Fruit fly (Drosophila melanogaster) whole organism, embryonic: ENCODE results near the gene Pa1.

Experiments used
- CG10462 ChIP-seq: fragments of 200-800 bp; sonication (Bioruptor generic); optimal IDR thresholded peaks from 2 replicates; lab custom pipeline; 2016; ENCODE audit warnings: missing biosample characterization, missing genetic modification characterization
- CG10543 ChIP-seq: fragments of 200-800 bp; sonication (Bioruptor generic); optimal IDR thresholded peaks from 3 replicates; lab custom pipeline; 2017; ENCODE audit warnings: missing biosample characterization, mild to moderate bottlenecking, missing genetic modification characterization, moderate library complexity
- CG11398 ChIP-seq: fragments of 200-800 bp; sonication (Bioruptor generic); optimal IDR thresholded peaks from 2 replicates; lab custom pipeline; 2016; ENCODE audit warnings: missing biosample characterization, missing genetic modification characterization
- CG11456 ChIP-seq: fragments of 200-800 bp; sonication (Bioruptor generic); IDR thresholded peaks from 3 replicates; pipeline ENCODE4 v1.3.6; 2022; ENCODE audit warnings: missing biosample characterization, missing genetic modification characterization
- CG11695 ChIP-seq: fragments of 200-800 bp; sonication (Bioruptor generic); IDR thresholded peaks from 3 replicates; pipeline ENCODE4 v1.3.6; 2022; ENCODE audit warnings: missing biosample characterization, missing genetic modification characterization
- CG1233 ChIP-seq: fragments of 200-800 bp; sonication (Bioruptor generic); optimal IDR thresholded peaks from 4 replicates; lab custom pipeline; 2018; ENCODE audit warnings: missing biosample characterization, mild to moderate bottlenecking, missing genetic modification characterization
- CG13287 ChIP-seq: fragments of 200-800 bp; sonication (Bioruptor generic); IDR thresholded peaks from 2 replicates; pipeline ENCODE4 v1.3.6; 2022; ENCODE audit warnings: missing biosample characterization, missing genetic modification characterization; ENCODE audit not compliant: partially characterized antibody
- CG1603 ChIP-seq: fragments of 200-800 bp; sonication (Bioruptor generic); optimal IDR thresholded peaks from 2 replicates; lab custom pipeline; 2019; ENCODE audit warnings: missing biosample characterization, mild to moderate bottlenecking, missing genetic modification characterization, moderate library complexity
- CG16813 ChIP-seq: fragments of 200-800 bp; sonication (Bioruptor generic); IDR thresholded peaks from 3 replicates; pipeline ENCODE4 v1.3.6; 2022; ENCODE audit warnings: missing biosample characterization, missing genetic modification characterization; ENCODE audit not compliant: partially characterized antibody
- CG16863 ChIP-seq: fragments of 200-800 bp; sonication (Bioruptor generic); optimal IDR thresholded peaks from 3 replicates; lab custom pipeline; 2016; ENCODE audit warnings: missing biosample characterization, missing genetic modification characterization
- CG17359 ChIP-seq: fragments of 200-800 bp; sonication (Bioruptor generic); optimal IDR thresholded peaks from 3 replicates; lab custom pipeline; 2018; ENCODE audit warnings: missing biosample characterization, mild to moderate bottlenecking, missing genetic modification characterization, moderate library complexity
- CG17568 ChIP-seq: fragments of 200-800 bp; sonication (Bioruptor generic); optimal IDR thresholded peaks from 2 replicates; lab custom pipeline; 2018; ENCODE audit warnings: missing biosample characterization, mild to moderate bottlenecking, missing genetic modification characterization, moderate library complexity
- CG18764 ChIP-seq: fragments of 200-800 bp; sonication (Bioruptor generic); optimal IDR thresholded peaks from 3 replicates; lab custom pipeline; 2016; ENCODE audit warnings: missing biosample characterization, missing genetic modification characterization
- CG2116 ChIP-seq: fragments of 200-800 bp; sonication (Bioruptor generic); optimal IDR thresholded peaks from 3 replicates; lab custom pipeline; 2018; ENCODE audit warnings: missing biosample characterization, mild to moderate bottlenecking, missing genetic modification characterization
- CG2129 ChIP-seq: fragments of 200-800 bp; sonication (Bioruptor generic); IDR thresholded peaks from 2 replicates; pipeline ENCODE4 v1.3.6; 2022; ENCODE audit warnings: missing biosample characterization, missing genetic modification characterization; ENCODE audit not compliant: partially characterized antibody
- CG32772 ChIP-seq: fragments of 200-800 bp; sonication (Bioruptor generic); IDR thresholded peaks from 2 replicates; pipeline ENCODE4 v1.3.6; 2022; ENCODE audit warnings: missing biosample characterization, missing genetic modification characterization
- CG3838 ChIP-seq: fragments of 200-800 bp; sonication (Bioruptor generic); optimal IDR thresholded peaks from 3 replicates; lab custom pipeline; 2016; ENCODE audit warnings: missing biosample characterization, missing genetic modification characterization
- CG42726 ChIP-seq: fragments of 200-800 bp; sonication (Bioruptor generic); IDR thresholded peaks from 2 replicates; pipeline ENCODE4 v1.3.6; 2022; ENCODE audit warnings: missing biosample characterization, missing genetic modification characterization; ENCODE audit not compliant: partially characterized antibody
- CG4282 ChIP-seq: fragments of 200-800 bp; sonication (Bioruptor generic); optimal IDR thresholded peaks from 2 replicates; lab custom pipeline; 2016; ENCODE audit warnings: missing biosample characterization, missing genetic modification characterization
- CG4707 ChIP-seq: fragments of 200-800 bp; sonication (Bioruptor generic); optimal IDR thresholded peaks from 2 replicates; lab custom pipeline; 2018; ENCODE audit warnings: missing biosample characterization, mild to moderate bottlenecking, missing genetic modification characterization, moderate library complexity
- CG7556 ChIP-seq: fragments of 200-800 bp; sonication (Bioruptor generic); optimal IDR thresholded peaks from 2 replicates; lab custom pipeline; 2017; ENCODE audit warnings: missing biosample characterization, mild to moderate bottlenecking, missing genetic modification characterization
- Dbx ChIP-seq: fragments of 200-800 bp; sonication (Bioruptor generic); IDR thresholded peaks from 3 replicates; pipeline ENCODE4 v1.3.6; 2022; ENCODE audit warnings: missing biosample characterization, missing genetic modification characterization
- HmgD ChIP-seq: fragments of 200-800 bp; sonication (Bioruptor generic); optimal IDR thresholded peaks from 3 replicates; lab custom pipeline; 2016; ENCODE audit warnings: missing biosample characterization, missing genetic modification characterization
- Kr ChIP-seq: fragments of 200-800 bp; sonication (Bioruptor generic); optimal IDR thresholded peaks from 2 replicates; lab custom pipeline; 2017; ENCODE audit warnings: missing biosample characterization, mild to moderate bottlenecking, missing genetic modification characterization
- NC2α ChIP-seq: fragments of 200-800 bp; sonication (Bioruptor generic); optimal IDR thresholded peaks from 2 replicates; lab custom pipeline; 2016; ENCODE audit warnings: missing biosample characterization, missing genetic modification characterization
- Oaz ChIP-seq: fragments of 200-800 bp; sonication (Bioruptor generic); IDR thresholded peaks from 2 replicates; pipeline ENCODE4 v1.3.6; 2022; ENCODE audit warnings: missing biosample characterization, missing genetic modification characterization
- Optix ChIP-seq: fragments of 200-800 bp; sonication (Bioruptor generic); IDR thresholded peaks from 3 replicates; pipeline ENCODE4 v1.3.6; 2022; ENCODE audit warnings: missing biosample characterization, missing genetic modification characterization
- Sin3A ChIP-seq: fragments of >200 bp; optimal IDR thresholded peaks from 2 replicates; lab custom pipeline; 2018
- Xrp1 ChIP-seq: fragments of 200-800 bp; sonication (Bioruptor generic); IDR thresholded peaks from 2 replicates; pipeline ENCODE4 v1.3.6; 2022; ENCODE audit warnings: missing biosample characterization, missing genetic modification characterization
- abd-A ChIP-seq: fragments of 200-800 bp; sonication (Bioruptor generic); optimal IDR thresholded peaks from 3 replicates; lab custom pipeline; 2019; ENCODE audit warnings: missing biosample characterization, mild to moderate bottlenecking, missing genetic modification characterization, moderate library complexity
- ash1 ChIP-seq: fragments of 200-800 bp; sonication (Bioruptor generic); optimal IDR thresholded peaks from 2 replicates; lab custom pipeline; 2018; ENCODE audit warnings: missing biosample characterization, mild to moderate bottlenecking, missing genetic modification characterization
- ato ChIP-seq: fragments of 200-800 bp; sonication (Bioruptor generic); IDR thresholded peaks from 2 replicates; pipeline ENCODE4 v1.3.6; 2022; ENCODE audit warnings: missing biosample characterization, missing genetic modification characterization; ENCODE audit not compliant: partially characterized antibody
- bbx ChIP-seq: fragments of 200-800 bp; sonication (Bioruptor generic); IDR thresholded peaks from 2 replicates; pipeline ENCODE4 v1.3.6; 2022; ENCODE audit warnings: missing biosample characterization, missing genetic modification characterization; ENCODE audit not compliant: partially characterized antibody
- cg ChIP-seq: fragments of 200-800 bp; sonication (Bioruptor generic); optimal IDR thresholded peaks from 3 replicates; lab custom pipeline; 2019; ENCODE audit warnings: missing biosample characterization, mild to moderate bottlenecking, missing genetic modification characterization, moderate library complexity
- crp ChIP-seq, 2 experiments: fragments of 200-800 bp; sonication (Bioruptor generic); optimal IDR thresholded peaks; 2 replicates in 1 of 2; 3 replicates in 1 of 2; lab custom pipeline; 2017; ENCODE audit warnings: missing biosample characterization in 2 of 2, missing genetic modification characterization in 2 of 2, mild to moderate bottlenecking in 1 of 2, moderate library complexity in 1 of 2
- eve ChIP-seq, 2 experiments: fragments of >200 bp; optimal IDR thresholded peaks; 2 replicates each; lab custom pipeline; 2017; ENCODE audit warnings: missing biosample characterization in 2 of 2, missing genetic modification characterization in 2 of 2
- fd96Cb ChIP-seq: fragments of 200-800 bp; sonication (Bioruptor generic); optimal IDR thresholded peaks from 2 replicates; lab custom pipeline; 2018; ENCODE audit warnings: missing biosample characterization, mild to moderate bottlenecking, missing genetic modification characterization, moderate library complexity
- gcm ChIP-seq: fragments of 200-800 bp; sonication (Bioruptor generic); optimal IDR thresholded peaks from 2 replicates; lab custom pipeline; 2019; ENCODE audit warnings: missing biosample characterization, mild to moderate bottlenecking, missing genetic modification characterization, moderate library complexity
- jigr1 ChIP-seq: fragments of 200-800 bp; sonication (Bioruptor generic); IDR thresholded peaks from 3 replicates; pipeline ENCODE4 v1.3.6; 2022; ENCODE audit warnings: missing biosample characterization, missing genetic modification characterization
- lola ChIP-seq, 3 experiments: fragments of >200 bp in 2 of 3; fragments of 200-800 bp in 1 of 3; sonication (Bioruptor generic) in 1 of 3; optimal IDR thresholded peaks; 2 replicates each; lab custom pipeline; 2017 to 2019; ENCODE audit warnings: missing biosample characterization in 3 of 3, missing genetic modification characterization in 3 of 3, mild to moderate bottlenecking in 1 of 3, moderate library complexity in 1 of 3
- maf-S ChIP-seq: fragments of 200-800 bp; sonication (Bioruptor generic); optimal IDR thresholded peaks from 2 replicates; lab custom pipeline; 2016; ENCODE audit warnings: missing biosample characterization, missing genetic modification characterization
- mld ChIP-seq: fragments of 200-800 bp; sonication (Bioruptor generic); IDR thresholded peaks from 3 replicates; pipeline ENCODE4 v1.3.6; 2022; ENCODE audit warnings: missing biosample characterization, missing genetic modification characterization; ENCODE audit not compliant: partially characterized antibody
- pnt ChIP-seq: fragments of 200-800 bp; sonication (Bioruptor generic); optimal IDR thresholded peaks from 3 replicates; lab custom pipeline; 2016; ENCODE audit warnings: missing biosample characterization, missing genetic modification characterization
- pzg ChIP-seq: fragments of 200-800 bp; sonication (Bioruptor generic); optimal IDR thresholded peaks from 3 replicates; lab custom pipeline; 2018; ENCODE audit warnings: missing biosample characterization, mild to moderate bottlenecking, missing genetic modification characterization, moderate library complexity
- scrt ChIP-seq: fragments of 200-800 bp; sonication (Bioruptor generic); optimal IDR thresholded peaks from 2 replicates; lab custom pipeline; 2018; ENCODE audit warnings: missing biosample characterization, mild to moderate bottlenecking, missing genetic modification characterization, moderate library complexity
- sim ChIP-seq: fragments of 200-800 bp; sonication (Bioruptor generic); IDR thresholded peaks from 2 replicates; pipeline ENCODE4 v1.3.6; 2022; ENCODE audit warnings: missing biosample characterization, missing genetic modification characterization
- ssp ChIP-seq: fragments of 200-800 bp; sonication (Bioruptor generic); IDR thresholded peaks from 2 replicates; pipeline ENCODE4 v1.3.6; 2022; ENCODE audit warnings: missing biosample characterization, missing genetic modification characterization
- stc ChIP-seq: fragments of 200-800 bp; sonication (Bioruptor generic); IDR thresholded peaks from 2 replicates; pipeline ENCODE4 v1.3.6; 2022; ENCODE audit warnings: missing biosample characterization, missing genetic modification characterization

The Pa1 gene

dm6 chrX:11338973-11339867 is 19.8 kb upstream of the Pa1 start (continued):
- no peak for TF ChIP-seq jigr1 (GFP tag; lab: Robert Waterston, UW)
- TF ChIP-seq lola (GFP tag; optimal IDR thresholded peaks at IDR 0.05; lab: Kevin White, UChicago) = no peak
- no peak for TF ChIP-seq CG16863 (GFP tag; lab: Kevin White, UChicago)
- no peak for TF ChIP-seq CG11695
- peak; percentile 74 for TF ChIP-seq CG42726 (GFP tag; lab: Robert Waterston, UW)
- no peak for TF ChIP-seq CG18764 (GFP tag; lab: Kevin White, UChicago)
- peak; percentile 26 to 86 for TF ChIP-seq crp (GFP tag; optimal IDR thresholded peaks at IDR 0.05; lab: Kevin White, UChicago)
- peak; percentile 89 for TF ChIP-seq CG1603
- no peak for TF ChIP-seq CG4707 (GFP tag; lab: Kevin White, UChicago)
- peak; percentile 35 for TF ChIP-seq abd-A (tag; lab: Kevin White, UChicago)
- TF ChIP-seq CG10462 (GFP tag; lab: Kevin White, UChicago) = no peak
- TF ChIP-seq CG11456 (GFP tag; lab: Robert Waterston, UW) = 0 out of 3 replicates have a peak, but pooled peaks have one; percentile 54
- TF ChIP-seq CG3838 (GFP tag; lab: Kevin White, UChicago) = peak; percentile 1
- TF ChIP-seq maf-S (GFP tag; lab: Kevin White, UChicago) = peak; percentile 33
- TF ChIP-seq pnt (GFP tag; lab: Kevin White, UChicago) = peak; percentile 28
- peak; percentile 93 for TF ChIP-seq cg (GFP tag; lab: Kevin White, UChicago)
- TF ChIP-seq CG13287 = peak; percentile 88
- TF ChIP-seq NC2α (GFP tag; lab: Kevin White, UChicago) = no peak
- TF ChIP-seq HmgD (GFP tag; lab: Kevin White, UChicago) = peak; percentile 85
- TF ChIP-seq CG7556 = no peak
- no peak for TF ChIP-seq CG11398 (GFP tag; lab: Kevin White, UChicago)
- peak; percentile 93 for TF ChIP-seq Sin3A
- TF ChIP-seq CG10543 (GFP tag; lab: Kevin White, UChicago) = peak; percentile 65
- peak; percentile 35 for TF ChIP-seq ssp (GFP tag; lab: Robert Waterston, UW)
- TF ChIP-seq CG1233 (GFP tag; lab: Kevin White, UChicago) = no peak
- no peak for TF ChIP-seq Xrp1
- no peak for TF ChIP-seq Optix (GFP tag; lab: Robert Waterston, UW)
- TF ChIP-seq sim (GFP tag; lab: Robert Waterston, UW) = no peak
- no peak for TF ChIP-seq Kr (GFP tag; lab: Kevin White, UChicago)
- peak; percentile 87 for TF ChIP-seq bbx (GFP tag; lab: Robert Waterston, UW)
- TF ChIP-seq Dbx (GFP tag; lab: Robert Waterston, UW) = peak; percentile 29; the same call in 1 of the 3 replicates
- no peak for TF ChIP-seq stc (GFP tag; lab: Robert Waterston, UW)
- no peak for TF ChIP-seq fd96Cb
- TF ChIP-seq pzg (GFP tag; lab: Kevin White, UChicago) = peak; percentile 91
- TF ChIP-seq CG2116 (GFP tag; lab: Kevin White, UChicago) = peak; percentile 77
- no peak for TF ChIP-seq eve (GFP tag; optimal IDR thresholded peaks at IDR 0.05; lab: Kevin White, UChicago)
- no peak for TF ChIP-seq CG17359
- TF ChIP-seq CG2129 = peak; percentile 61
- peak; percentile 33; the same call in 1 of the 2 replicates for TF ChIP-seq CG32772 (GFP tag; lab: Robert Waterston, UW)
- TF ChIP-seq gcm (GFP tag; lab: Kevin White, UChicago) = no peak
- no peak for TF ChIP-seq CG17568 (GFP tag; lab: Kevin White, UChicago)
- TF ChIP-seq Oaz (GFP tag; lab: Robert Waterston, UW) = no peak
- peak; percentile 57 for TF ChIP-seq CG4282
- TF ChIP-seq ato (GFP tag; lab: Robert Waterston, UW) = peak; percentile 61
- TF ChIP-seq ash1 = no peak
- peak; percentile 91 for TF ChIP-seq CG16813 (GFP tag; lab: Robert Waterston, UW)
- TF ChIP-seq mld (GFP tag; lab: Robert Waterston, UW) = peak; percentile 70; the same call in 1 of the 3 replicates
- no peak for TF ChIP-seq scrt
